Fruit fly (Drosophila melanogaster) whole organism, embryonic: ENCODE data around the gene CG11164.

Source experiments
- ATbp ChIP-seq: fragments of 200-800 bp; sonication (Bioruptor generic); optimal IDR thresholded peaks from 2 replicates; lab custom pipeline; 2017; ENCODE audit warnings: missing biosample characterization, mild to moderate bottlenecking, missing genetic modification characterization, missing genetic modification reagents
- Asciz ChIP-seq: fragments of 200-800 bp; sonication (Bioruptor generic); optimal IDR thresholded peaks from 2 replicates; lab custom pipeline; 2017; ENCODE audit warnings: missing biosample characterization, mild to moderate bottlenecking, missing genetic modification characterization, missing genetic modification reagents
- Blimp-1 ChIP-seq: fragments of 200-800 bp; sonication (Bioruptor generic); optimal IDR thresholded peaks from 3 replicates; lab custom pipeline; 2018; ENCODE audit warnings: missing biosample characterization, missing genetic modification characterization, mild to moderate bottlenecking, moderate library complexity, missing genetic modification reagents
- Bteb2 ChIP-seq: fragments of 200-800 bp; sonication (Bioruptor generic); optimal IDR thresholded peaks from 2 replicates; lab custom pipeline; 2016; ENCODE audit warnings: missing biosample characterization, missing genetic modification characterization
- CG11093 ChIP-seq: fragments of 200-800 bp; sonication (Bioruptor generic); IDR thresholded peaks from 3 replicates; pipeline ENCODE4 v1.3.6; 2022; ENCODE audit warnings: missing biosample characterization, missing genetic modification characterization
- CG13287 ChIP-seq: fragments of 200-800 bp; sonication (Bioruptor generic); IDR thresholded peaks from 2 replicates; pipeline ENCODE4 v1.3.6; 2022; ENCODE audit warnings: missing biosample characterization, missing genetic modification characterization; ENCODE audit not compliant: partially characterized antibody
- CG15601 ChIP-seq: fragments of 200-800 bp; sonication (Bioruptor generic); optimal IDR thresholded peaks from 3 replicates; lab custom pipeline; 2019; ENCODE audit warnings: missing biosample characterization, mild to moderate bottlenecking, missing genetic modification characterization, moderate library complexity
- CG1603 ChIP-seq: fragments of 200-800 bp; sonication (Bioruptor generic); optimal IDR thresholded peaks from 2 replicates; lab custom pipeline; 2019; ENCODE audit warnings: missing biosample characterization, mild to moderate bottlenecking, missing genetic modification characterization, moderate library complexity
- CG16813 ChIP-seq: fragments of 200-800 bp; sonication (Bioruptor generic); IDR thresholded peaks from 3 replicates; pipeline ENCODE4 v1.3.6; 2022; ENCODE audit warnings: missing biosample characterization, missing genetic modification characterization; ENCODE audit not compliant: partially characterized antibody
- CG17328 ChIP-seq: fragments of 200-800 bp; sonication (Bioruptor generic); IDR thresholded peaks from 2 replicates; pipeline ENCODE4 v1.3.6; 2022; ENCODE audit warnings: missing biosample characterization, missing genetic modification characterization
- CG17829 ChIP-seq: fragments of 200-800 bp; optimal IDR thresholded peaks from 2 replicates; lab custom pipeline; 2019; ENCODE audit warnings: missing biosample characterization, mild to moderate bottlenecking, missing genetic modification characterization, moderate library complexity
- CG1832 ChIP-seq: fragments of 200-800 bp; sonication (Bioruptor generic); optimal IDR thresholded peaks from 2 replicates; lab custom pipeline; 2017; ENCODE audit warnings: missing biosample characterization, mild to moderate bottlenecking, missing genetic modification characterization, inconsistent platforms
- CG4404 ChIP-seq: fragments of 200-800 bp; sonication (Bioruptor generic); IDR thresholded peaks from 2 replicates; pipeline ENCODE4 v1.3.6; 2022; ENCODE audit warnings: missing biosample characterization, missing genetic modification characterization
- CG7271 ChIP-seq: fragments of 200-800 bp; sonication (Bioruptor generic); optimal IDR thresholded peaks from 2 replicates; lab custom pipeline; 2018; ENCODE audit warnings: missing biosample characterization, mild to moderate bottlenecking, missing genetic modification characterization, moderate library complexity
- CG7987 ChIP-seq: fragments of 200-800 bp; sonication (Bioruptor generic); optimal IDR thresholded peaks from 2 replicates; lab custom pipeline; 2018; ENCODE audit warnings: missing biosample characterization, mild to moderate bottlenecking, missing genetic modification characterization, moderate library complexity
- CG8089 ChIP-seq: fragments of 200-800 bp; sonication (Bioruptor generic); optimal IDR thresholded peaks from 3 replicates; lab custom pipeline; 2016; ENCODE audit warnings: missing biosample characterization, missing genetic modification characterization
- CG9797 ChIP-seq: fragments of 200-800 bp; sonication (Bioruptor generic); optimal IDR thresholded peaks from 3 replicates; lab custom pipeline; 2018; ENCODE audit warnings: missing biosample characterization, mild to moderate bottlenecking, missing genetic modification characterization
- CG9876 ChIP-seq: fragments of 200-800 bp; sonication (Bioruptor generic); optimal IDR thresholded peaks from 2 replicates; lab custom pipeline; 2016; ENCODE audit warnings: missing biosample characterization, missing genetic modification characterization
- Dek ChIP-seq: fragments of 200-800 bp; sonication (Bioruptor generic); optimal IDR thresholded peaks from 3 replicates; lab custom pipeline; 2019; ENCODE audit warnings: missing biosample characterization, mild to moderate bottlenecking, missing genetic modification characterization, moderate library complexity
- GATAe ChIP-seq: fragments of 200-800 bp; sonication (Bioruptor generic); conservative IDR thresholded peaks from 2 replicates; pipeline ENCODE4 v1.3.6; 2022; ENCODE audit warnings: missing biosample characterization, missing genetic modification characterization
- Meics ChIP-seq: fragments of 200-800 bp; sonication (Bioruptor generic); optimal IDR thresholded peaks from 2 replicates; lab custom pipeline; 2017; ENCODE audit warnings: missing biosample characterization, mild to moderate bottlenecking, missing genetic modification characterization
- Mes4 ChIP-seq: fragments of 200-800 bp; sonication (Bioruptor generic); optimal IDR thresholded peaks from 2 replicates; lab custom pipeline; 2016; ENCODE audit warnings: missing biosample characterization, missing genetic modification characterization
- NC2α ChIP-seq: fragments of 200-800 bp; sonication (Bioruptor generic); optimal IDR thresholded peaks from 2 replicates; lab custom pipeline; 2016; ENCODE audit warnings: missing biosample characterization, missing genetic modification characterization
- NK7.1 ChIP-seq: fragments of 200-800 bp; sonication (Bioruptor generic); optimal IDR thresholded peaks from 3 replicates; lab custom pipeline; 2016; ENCODE audit warnings: missing biosample characterization, missing genetic modification characterization
- Nf-YB ChIP-seq: fragments of 200-800 bp; sonication (Bioruptor generic); optimal IDR thresholded peaks from 3 replicates; lab custom pipeline; 2019; ENCODE audit warnings: missing biosample characterization, mild to moderate bottlenecking, missing genetic modification characterization, moderate library complexity
- Rfx ChIP-seq: fragments of 200-800 bp; sonication (Bioruptor generic); IDR thresholded peaks from 2 replicates; pipeline ENCODE4 v1.3.6; 2022; ENCODE audit warnings: missing biosample characterization, missing genetic modification characterization
- aop ChIP-seq: fragments of 200-800 bp; sonication (Bioruptor generic); IDR thresholded peaks from 2 replicates; pipeline ENCODE4 v1.3.6; 2022; ENCODE audit warnings: missing biosample characterization, missing genetic modification characterization
- cato ChIP-seq: fragments of 200-800 bp; sonication (Bioruptor generic); optimal IDR thresholded peaks from 2 replicates; lab custom pipeline; 2016; ENCODE audit warnings: missing biosample characterization, missing genetic modification characterization, borderline replicate concordance
- caup ChIP-seq: fragments of 200-800 bp; sonication (Bioruptor generic); optimal IDR thresholded peaks from 3 replicates; lab custom pipeline; 2017; ENCODE audit warnings: missing biosample characterization, mild to moderate bottlenecking, missing genetic modification characterization, moderate library complexity; ENCODE audit not compliant: severe bottlenecking
- dmrt99B ChIP-seq: fragments of 200-800 bp; sonication (Bioruptor generic); optimal IDR thresholded peaks from 2 replicates; lab custom pipeline; 2018; ENCODE audit warnings: missing biosample characterization, mild to moderate bottlenecking, missing genetic modification characterization, moderate library complexity
- eyg ChIP-seq: fragments of 200-800 bp; sonication (Bioruptor generic); optimal IDR thresholded peaks from 3 replicates; lab custom pipeline; 2016; ENCODE audit warnings: missing biosample characterization, missing genetic modification characterization
- fd64A ChIP-seq: fragments of 200-800 bp; sonication (Bioruptor generic); optimal IDR thresholded peaks from 3 replicates; lab custom pipeline; 2018; ENCODE audit warnings: missing biosample characterization, mild to moderate bottlenecking, missing genetic modification characterization
- gro ChIP-seq: fragments of 200-800 bp; sonication (Bioruptor generic); optimal IDR thresholded peaks from 2 replicates; lab custom pipeline; 2016; ENCODE audit warnings: missing biosample characterization, missing genetic modification characterization
- jing ChIP-seq: fragments of 200-800 bp; sonication (Bioruptor generic); optimal IDR thresholded peaks from 2 replicates; lab custom pipeline; 2018; ENCODE audit warnings: missing biosample characterization, mild to moderate bottlenecking, missing genetic modification characterization
- knrl ChIP-seq: fragments of 200-800 bp; sonication (Bioruptor generic); IDR thresholded peaks from 3 replicates; pipeline ENCODE4 v1.3.6; 2022; ENCODE audit warnings: missing biosample characterization, missing genetic modification characterization; ENCODE audit not compliant: partially characterized antibody
- mam ChIP-seq: fragments of 200-800 bp; sonication (Bioruptor generic); optimal IDR thresholded peaks from 3 replicates; lab custom pipeline; 2016; ENCODE audit warnings: missing biosample characterization, missing genetic modification characterization
- nau ChIP-seq: fragments of 200-800 bp; sonication (Bioruptor generic); optimal IDR thresholded peaks from 3 replicates; lab custom pipeline; 2017; ENCODE audit warnings: missing biosample characterization, mild to moderate bottlenecking, missing genetic modification characterization, missing genetic modification reagents
- nmo ChIP-seq: fragments of 200-800 bp; sonication (Bioruptor generic); optimal IDR thresholded peaks from 2 replicates; lab custom pipeline; 2018; ENCODE audit warnings: missing biosample characterization, mild to moderate bottlenecking, missing genetic modification characterization, moderate library complexity
- pan ChIP-seq, 4 experiments: fragments of >200 bp in 3 of 4; fragments of 200-800 bp in 1 of 4; sonication (Bioruptor generic) in 1 of 4; optimal IDR thresholded peaks in 3 of 4; IDR thresholded peaks in 1 of 4; 2 replicates each; pipeline versions ENCODE4 v1.3.6 to Lab custom; 2017 to 2022; ENCODE audit warnings: missing biosample characterization in 2 of 4, missing genetic modification characterization in 2 of 4, mixed read lengths in 1 of 4
- pita ChIP-seq: fragments of 200-800 bp; sonication (Bioruptor generic); optimal IDR thresholded peaks from 2 replicates; lab custom pipeline; 2017; ENCODE audit warnings: missing biosample characterization, mild to moderate bottlenecking, missing genetic modification characterization
- pros ChIP-seq: fragments of 200-800 bp; sonication (Bioruptor generic); optimal IDR thresholded peaks from 3 replicates; lab custom pipeline; 2019; ENCODE audit warnings: missing biosample characterization, mild to moderate bottlenecking, missing genetic modification characterization, moderate library complexity
- row ChIP-seq: fragments of 200-800 bp; sonication (Bioruptor generic); IDR thresholded peaks from 3 replicates; pipeline ENCODE4 v1.3.6; 2022; ENCODE audit warnings: missing biosample characterization, missing genetic modification characterization
- sna ChIP-seq: fragments of 200-800 bp; sonication (Bioruptor generic); IDR thresholded peaks from 2 replicates; pipeline ENCODE4 v1.3.6; 2022; ENCODE audit warnings: missing biosample characterization, missing genetic modification characterization; ENCODE audit not compliant: partially characterized antibody
- so ChIP-seq: fragments of 200-800 bp; sonication (Bioruptor generic); IDR thresholded peaks from 3 replicates; pipeline ENCODE4 v1.3.6; 2022; ENCODE audit warnings: missing biosample characterization, missing genetic modification characterization
- sqz ChIP-seq: fragments of 200-800 bp; sonication (Bioruptor generic); optimal IDR thresholded peaks from 3 replicates; lab custom pipeline; 2018; ENCODE audit warnings: missing biosample characterization, mild to moderate bottlenecking, missing genetic modification characterization
- stc ChIP-seq: fragments of 200-800 bp; sonication (Bioruptor generic); IDR thresholded peaks from 2 replicates; pipeline ENCODE4 v1.3.6; 2022; ENCODE audit warnings: missing biosample characterization, missing genetic modification characterization
- twi ChIP-seq: fragments of 200-800 bp; optimal IDR thresholded peaks from 2 replicates; lab custom pipeline; 2019; ENCODE audit warnings: missing biosample characterization, mild to moderate bottlenecking, missing genetic modification characterization, moderate library complexity

Gene CG11164

dm6 chrX:13639998-13640691, 27.7 kb upstream of the CG11164 start (continued):
- peak; percentile 98 for TF ChIP-seq CG11093 (GFP tag; lab: Robert Waterston, UW)
- TF ChIP-seq gro = peak; percentile 99
- TF ChIP-seq nau (GFP tag; lab: Kevin White, UChicago) = peak; percentile 99
- TF ChIP-seq nmo = peak; percentile 99
- TF ChIP-seq CG7271 = peak; percentile 94
- TF ChIP-seq GATAe = peak; percentile 95
- TF ChIP-seq Asciz = peak; percentile 99
- TF ChIP-seq row = peak; percentile 99
- peak; percentile 98 for TF ChIP-seq Dek (tag; lab: Kevin White, UChicago)
- peak; percentile 96 for TF ChIP-seq twi (tag; lab: Kevin White, UChicago)
- peak; percentile 99 for TF ChIP-seq Rfx (GFP tag; lab: Robert Waterston, UW)
- peak; percentile 97 for TF ChIP-seq CG9876 (GFP tag; lab: Kevin White, UChicago)
- TF ChIP-seq ATbp (GFP tag; lab: Kevin White, UChicago) = peak; percentile 99
- peak; percentile 98 for TF ChIP-seq Blimp-1 (GFP tag; lab: Kevin White, UChicago)
- peak; percentile 66 for TF ChIP-seq pros
- peak; percentile 98 for TF ChIP-seq cato
- peak; percentile 68 for TF ChIP-seq CG13287 (GFP tag; lab: Robert Waterston, UW)
- peak; percentile 99 for TF ChIP-seq CG1603 (tag; lab: Kevin White, UChicago)
- TF ChIP-seq CG16813 = peak; percentile 60
- peak; percentile 96 for TF ChIP-seq CG7987 (GFP tag; lab: Kevin White, UChicago)
- no peak for TF ChIP-seq pan (optimal IDR thresholded peaks at IDR 0.05; lab: Kevin White, UChicago)
- TF ChIP-seq pan (GFP tag; optimal IDR thresholded peaks at IDR 0.05 in 1 of 2, IDR thresholded peaks at IDR 0.05 in 1 of 2) = peak in 1 of 2 experiments; percentile 99
- TF ChIP-seq stc = peak; percentile 99
- peak; percentile 99 for TF ChIP-seq so
- TF ChIP-seq pita (GFP tag; lab: Kevin White, UChicago) = no peak
- peak; percentile 98 for TF ChIP-seq Bteb2
- peak; percentile 99 for TF ChIP-seq CG17328
- TF ChIP-seq Mes4 (GFP tag; lab: Kevin White, UChicago) = peak; percentile 99
- peak; percentile 98 for TF ChIP-seq NK7.1
- TF ChIP-seq dmrt99B (tag; lab: Kevin White, UChicago) = peak; percentile 100
- TF ChIP-seq caup (GFP tag; lab: Kevin White, UChicago) = peak; percentile 98
- TF ChIP-seq jing (GFP tag; lab: Kevin White, UChicago) = peak; percentile 99
- peak; percentile 98 for TF ChIP-seq mam
- TF ChIP-seq CG15601 (tag; lab: Kevin White, UChicago) = peak; percentile 97
- peak; percentile 58 for TF ChIP-seq CG9797 (GFP tag; lab: Kevin White, UChicago)
- TF ChIP-seq CG1832 (GFP tag; lab: Kevin White, UChicago) = no peak
- peak; percentile 62; the same call in 1 of the 2 replicates for TF ChIP-seq sna (GFP tag; lab: Robert Waterston, UW)
- TF ChIP-seq CG8089 = peak; percentile 99
- TF ChIP-seq eyg (GFP tag; lab: Kevin White, UChicago) = peak; percentile 98
- TF ChIP-seq knrl = peak; percentile 71
- TF ChIP-seq CG4404 (GFP tag; lab: Robert Waterston, UW) = peak; percentile 96
- peak; percentile 95 for TF ChIP-seq Nf-YB (GFP tag; lab: Kevin White, UChicago)
- TF ChIP-seq Meics (GFP tag; lab: Kevin White, UChicago) = peak; percentile 99
- peak; percentile 98 for TF ChIP-seq NC2α (GFP tag; lab: Kevin White, UChicago)
- peak; percentile 99 for TF ChIP-seq CG17829
- peak; percentile 94 for TF ChIP-seq sqz (GFP tag; lab: Kevin White, UChicago)
- peak; percentile 98 for TF ChIP-seq fd64A (GFP tag; lab: Kevin White, UChicago)
- TF ChIP-seq aop (GFP tag; lab: Robert Waterston, UW) = peak; percentile 95
